Worm (Caenorhabditis elegans) whole organism, mixed stage, embryonic: ENCODE measurements around the gene suca-1.

Experiments
- M03D4.4 ChIP-seq: sonication (generic microtip); optimal IDR thresholded peaks from 2 replicates; lab custom pipeline; 2017; ENCODE audit warnings: mild to moderate bottlenecking, missing genetic modification characterization, missing compliant biosample characterization
- ceh-39 ChIP-seq: fragments of 150-350 bp; optimal IDR thresholded peaks from 2 replicates; lab custom pipeline; 2014; ENCODE audit warnings: missing biosample characterization, missing genetic modification characterization
- ceh-43 ChIP-seq: fragments of 200-800 bp; sonication (Bioruptor generic); optimal IDR thresholded peaks from 2 replicates; lab custom pipeline; 2018; ENCODE audit warnings: mild to moderate bottlenecking, missing genetic modification characterization, moderate library complexity, missing compliant biosample characterization
- ces-1 ChIP-seq: fragments of 150-350 bp; optimal IDR thresholded peaks from 2 replicates; lab custom pipeline; 2014; ENCODE audit warnings: missing biosample characterization, missing genetic modification reagents, missing genetic modification characterization
- cnd-1 ChIP-seq: fragments of 200-800 bp; sonication (Bioruptor generic); optimal IDR thresholded peaks from 2 replicates; lab custom pipeline; 2018; ENCODE audit warnings: mild to moderate bottlenecking, missing genetic modification characterization, missing compliant biosample characterization
- drap-1 ChIP-seq: fragments of 200-800 bp; sonication (Bioruptor generic); optimal IDR thresholded peaks from 3 replicates; lab custom pipeline; 2018; ENCODE audit warnings: mild to moderate bottlenecking, missing genetic modification characterization, missing compliant biosample characterization
- elt-1 ChIP-seq: sonication (generic microtip); optimal IDR thresholded peaks from 2 replicates; lab custom pipeline; 2017; ENCODE audit warnings: missing genetic modification characterization, mild to moderate bottlenecking, missing compliant biosample characterization, antibody characterized with exemption, moderate library complexity, borderline replicate concordance; ENCODE audit not compliant: insufficient read depth
- elt-3 ChIP-seq: fragments of 150-350 bp; optimal IDR thresholded peaks from 2 replicates; lab custom pipeline; 2014; ENCODE audit warnings: missing biosample characterization, missing genetic modification characterization
- flh-1 ChIP-seq: fragments of 200-800 bp; sonication (Bioruptor generic); optimal IDR thresholded peaks from 2 replicates; lab custom pipeline; 2018; ENCODE audit warnings: mild to moderate bottlenecking, missing genetic modification characterization, moderate library complexity, missing compliant biosample characterization
- ham-2 ChIP-seq: fragments of 200-800 bp; sonication (Bioruptor generic); optimal IDR thresholded peaks from 2 replicates; lab custom pipeline; 2018; ENCODE audit warnings: mild to moderate bottlenecking, missing genetic modification characterization, missing compliant biosample characterization
- hlh-1 ChIP-seq: fragments of 150-350 bp; optimal IDR thresholded peaks from 2 replicates; lab custom pipeline; 2014; ENCODE audit warnings: missing biosample characterization, missing genetic modification reagents, missing genetic modification characterization
- lin-13 ChIP-seq: fragments of 150-350 bp; optimal IDR thresholded peaks from 2 replicates; lab custom pipeline; 2014; ENCODE audit warnings: missing biosample characterization, missing genetic modification characterization
- lin-32 ChIP-seq: fragments of 200-800 bp; sonication (Bioruptor generic); optimal IDR thresholded peaks from 2 replicates; lab custom pipeline; 2018; ENCODE audit warnings: mild to moderate bottlenecking, missing genetic modification characterization, missing compliant biosample characterization
- mab-5 ChIP-seq: fragments of 150-350 bp; optimal IDR thresholded peaks from 2 replicates; lab custom pipeline; 2014; ENCODE audit warnings: missing biosample characterization, missing genetic modification characterization
- mep-1 ChIP-seq: fragments of 150-350 bp; optimal IDR thresholded peaks from 2 replicates; lab custom pipeline; 2017; ENCODE audit warnings: missing biosample characterization, missing genetic modification reagents, missing genetic modification characterization, inconsistent platforms
- mls-2 ChIP-seq: sonication (generic microtip); optimal IDR thresholded peaks from 2 replicates; lab custom pipeline; 2016; ENCODE audit warnings: mild to moderate bottlenecking, missing genetic modification characterization, moderate library complexity, missing compliant biosample characterization
- nhr-12 ChIP-seq: fragments of 150-350 bp; optimal IDR thresholded peaks from 2 replicates; lab custom pipeline; 2014; ENCODE audit warnings: missing biosample characterization, missing genetic modification characterization
- nhr-2 ChIP-seq: fragments of 150-350 bp; optimal IDR thresholded peaks from 2 replicates; lab custom pipeline; 2014; ENCODE audit warnings: missing biosample characterization, missing genetic modification characterization
- nhr-237 ChIP-seq: fragments of 150-350 bp; optimal IDR thresholded peaks from 2 replicates; lab custom pipeline; 2014; ENCODE audit warnings: missing biosample characterization, missing genetic modification characterization
- nhr-28 ChIP-seq: fragments of 150-350 bp; optimal IDR thresholded peaks from 2 replicates; lab custom pipeline; 2014; ENCODE audit warnings: missing biosample characterization, missing genetic modification characterization
- nhr-76 ChIP-seq: sonication (generic microtip); optimal IDR thresholded peaks from 2 replicates; lab custom pipeline; 2017; ENCODE audit warnings: missing biosample characterization, missing genetic modification characterization
- pha-4 ChIP-seq: fragments of 150-350 bp; optimal IDR thresholded peaks from 2 replicates; lab custom pipeline; 2018; ENCODE audit warnings: missing biosample characterization, missing genetic modification reagents, missing genetic modification characterization
- sem-2 ChIP-seq: fragments of 200-800 bp; sonication (Bioruptor generic); optimal IDR thresholded peaks from 2 replicates; lab custom pipeline; 2018; ENCODE audit warnings: mild to moderate bottlenecking, missing genetic modification characterization, missing compliant biosample characterization
- sptf-1 ChIP-seq: sonication (generic microtip); optimal IDR thresholded peaks from 2 replicates; lab custom pipeline; 2017; ENCODE audit warnings: mild to moderate bottlenecking, missing genetic modification characterization, moderate library complexity, missing compliant biosample characterization
- tbx-8 ChIP-seq: fragments of 200-800 bp; sonication (Bioruptor generic); optimal IDR thresholded peaks from 2 replicates; lab custom pipeline; 2018; ENCODE audit warnings: mild to moderate bottlenecking, missing genetic modification characterization, moderate library complexity, missing compliant biosample characterization
- unc-120 ChIP-seq: sonication (generic microtip); optimal IDR thresholded peaks from 2 replicates; lab custom pipeline; 2017; ENCODE audit warnings: missing genetic modification characterization, missing compliant biosample characterization; ENCODE audit not compliant: poor library complexity, severe bottlenecking
- unc-39 ChIP-seq: fragments of 150-350 bp; optimal IDR thresholded peaks from 2 replicates; lab custom pipeline; 2014; ENCODE audit warnings: missing biosample characterization, missing genetic modification characterization
- unc-62 ChIP-seq: fragments of 150-350 bp; optimal IDR thresholded peaks from 2 replicates; lab custom pipeline; 2014; ENCODE audit warnings: missing biosample characterization, missing genetic modification reagents, missing genetic modification characterization
- zip-8 ChIP-seq: fragments of 150-350 bp; optimal IDR thresholded peaks from 2 replicates; lab custom pipeline; 2014; ENCODE audit warnings: missing biosample characterization, missing genetic modification characterization
- ztf-11 ChIP-seq: fragments of 150-350 bp; optimal IDR thresholded peaks from 2 replicates; lab custom pipeline; 2014; ENCODE audit warnings: missing biosample characterization, missing genetic modification characterization

suca-1 gene

ce11 chrX:10900079-10900724, at the start of gene suca-1:
suca-1 (minus strand) TSS chrX:10900114.
- peak; percentile 57 for TF ChIP-seq mep-1 (tag; lab: Kevin White, UChicago)
- TF ChIP-seq pha-4 (tag; lab: Kevin White, UChicago) = peak; percentile 32
- TF ChIP-seq lin-13 (tag; lab: Kevin White, UChicago) = peak; percentile 49
- peak; percentile 14 for TF ChIP-seq unc-120 (tag; lab: Kevin White, UChicago)
- TF ChIP-seq hlh-1 (tag; lab: Kevin White, UChicago) = peak; percentile 69
- peak; percentile 17 for TF ChIP-seq nhr-237 (tag; lab: Kevin White, UChicago)
- peak; percentile 54 for TF ChIP-seq drap-1
- no peak for TF ChIP-seq nhr-76 (tag; lab: Kevin White, UChicago)
- TF ChIP-seq sptf-1 (tag; lab: Kevin White, UChicago) = peak; percentile 70
- TF ChIP-seq M03D4.4 = peak; percentile 35
- no peak for TF ChIP-seq mab-5 (tag; lab: Kevin White, UChicago)
- no peak for TF ChIP-seq ces-1
- peak; percentile 55 for TF ChIP-seq cnd-1 (tag; lab: Kevin White, UChicago)
- no peak for TF ChIP-seq zip-8 (tag; lab: Kevin White, UChicago)

DNA sequence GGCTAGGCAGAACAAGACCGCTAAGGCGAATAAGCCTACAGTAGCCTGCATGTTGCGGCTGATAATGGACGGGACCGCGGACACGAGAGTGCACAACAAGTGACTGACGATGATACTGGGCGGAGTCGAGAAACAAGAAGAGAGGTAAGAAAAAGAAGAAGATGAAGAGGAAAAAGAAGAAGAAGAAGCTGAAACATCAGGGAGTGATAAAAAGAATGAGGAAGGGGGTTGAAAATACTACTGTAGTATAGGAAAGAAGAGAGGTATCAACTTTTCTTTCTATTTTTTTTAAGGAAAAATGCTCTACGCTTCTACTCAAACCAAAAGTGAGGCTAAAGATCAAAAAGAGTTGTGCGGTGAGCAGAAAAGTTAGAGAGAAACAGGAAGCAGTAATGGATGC, 48.9 kb upstream of the suca-1 start, which contains the start of gene T21B6.3:
Gene T21B6.3 (minus strand): TSS at position 101 of the 400 bp plus-strand sequence.
- TF ChIP-seq nhr-12 (no peak), M03D4.4 (no peak), ceh-39 (tag; lab: Kevin White, UChicago) (no peak), nhr-237 (tag; lab: Kevin White, UChicago) (no peak), drap-1 (no peak), ztf-11 (tag; lab: Kevin White, UChicago) (no peak), ceh-43 (GFP tag; lab: Kevin White, UChicago) (no peak), nhr-2 (tag; lab: Kevin White, UChicago) (no peak), cnd-1 (tag; lab: Kevin White, UChicago) (no peak), unc-39 (tag; lab: Kevin White, UChicago) (no peak), ham-2 (GFP tag; lab: Kevin White, UChicago) (no peak)

- TF ChIP-seq mep-1 (tag; lab: Kevin White, UChicago) = no peak
- no peak for TF ChIP-seq hlh-1 (tag; lab: Kevin White, UChicago)
- no peak for TF ChIP-seq lin-32 (GFP tag; lab: Kevin White, UChicago)
- no peak for TF ChIP-seq unc-39 (tag; lab: Kevin White, UChicago)
- no peak for TF ChIP-seq tbx-8 (GFP tag; lab: Kevin White, UChicago)
- TF ChIP-seq nhr-28 = no peak
- no peak for TF ChIP-seq nhr-12
- no peak for TF ChIP-seq mls-2
- no peak for TF ChIP-seq sem-2
These were observed 41.3 kb upstream of the suca-1 start, which contains the start of gene pho-7 for ce11 chrX:10941255-10941654. pho-7 (minus strand) TSS chrX:10941355.

DNA sequence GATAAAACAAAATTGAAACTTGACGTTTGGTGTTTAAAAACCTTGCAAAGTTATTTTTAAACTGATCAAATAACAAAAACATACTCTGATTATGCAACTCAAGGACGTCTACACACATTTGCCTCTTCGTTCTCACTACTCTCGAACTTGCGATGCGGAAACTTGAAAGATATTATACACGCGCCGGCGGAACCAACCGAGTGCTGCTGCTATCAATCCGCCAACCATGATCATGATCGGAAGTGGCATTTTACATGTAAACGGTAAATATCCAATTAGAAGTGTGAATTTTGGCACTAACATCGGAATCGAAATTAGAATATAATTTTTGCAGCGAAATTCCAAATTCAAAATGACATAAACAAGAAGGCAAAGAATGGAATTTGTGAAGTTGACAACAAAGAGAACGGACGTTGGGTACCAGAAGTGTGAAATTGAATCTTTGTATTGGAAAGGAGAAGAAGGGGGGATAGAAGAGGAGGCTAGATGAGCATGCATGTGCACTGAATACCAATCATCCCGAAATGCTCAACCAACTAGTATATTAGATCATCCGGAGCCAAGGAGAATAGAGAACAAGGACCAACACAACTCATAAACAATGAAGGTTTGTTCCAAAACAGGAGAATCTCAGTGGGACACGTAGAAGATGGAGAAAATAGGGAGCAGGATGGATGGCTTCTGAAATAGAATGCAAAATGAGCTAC, 33.5 kb upstream of the suca-1 start:
- no peak for TF ChIP-seq ceh-39 (tag; lab: Kevin White, UChicago)
- TF ChIP-seq ces-1 = peak; percentile 79

DNA sequence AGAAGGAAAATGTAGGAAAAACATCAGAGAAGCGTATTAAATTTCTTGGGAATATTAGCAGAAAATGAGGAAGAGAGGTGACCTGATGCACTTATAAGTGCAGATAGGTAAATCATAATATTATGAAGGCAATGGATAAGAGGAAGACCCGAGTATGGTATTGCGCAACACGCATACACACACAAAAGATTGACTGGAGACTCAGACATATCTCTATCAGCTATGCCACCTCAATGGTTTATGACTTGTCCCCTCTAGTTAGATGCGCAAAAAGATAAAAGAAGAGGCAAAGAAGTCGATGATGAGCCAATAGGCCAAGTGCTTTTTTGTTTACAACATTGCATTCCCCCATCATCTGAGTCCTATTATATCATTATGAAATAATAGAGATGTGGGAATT, 32.2 kb upstream of the suca-1 start:
- TF ChIP-seq zip-8 (tag; lab: Kevin White, UChicago) (peak; percentile 88), mep-1 (tag; lab: Kevin White, UChicago) (no peak), elt-3 (no peak), nhr-2 (tag; lab: Kevin White, UChicago) (peak; percentile 86), nhr-237 (tag; lab: Kevin White, UChicago) (no peak), flh-1 (GFP tag; lab: Kevin White, UChicago) (no peak), unc-62 (peak; percentile 66), elt-1 (tag; lab: Kevin White, UChicago) (peak; percentile 91), ces-1 (no peak), ham-2 (GFP tag; lab: Kevin White, UChicago) (peak; percentile 32), tbx-8 (GFP tag; lab: Kevin White, UChicago) (no peak)
- TF ChIP-seq, all 35 proteins: peak for 5
